Worm (Caenorhabditis elegans) whole organism, L1 larva: ENCODE data around the gene blos-7.

ENCODE experiments used
- C04F5.9 ChIP-seq: sonication (generic microtip); optimal IDR thresholded peaks from 2 replicates; lab custom pipeline; 2016; ENCODE audit warnings: missing genetic modification characterization, missing compliant biosample characterization
- C16A3.4 ChIP-seq: fragments of 150-350 bp; optimal IDR thresholded peaks from 2 replicates; lab custom pipeline; 2014; ENCODE audit warnings: missing biosample characterization, missing genetic modification characterization
- C34B4.2 ChIP-seq: sonication (generic microtip); optimal IDR thresholded peaks from 2 replicates; lab custom pipeline; 2017; ENCODE audit warnings: mild to moderate bottlenecking, missing genetic modification characterization, missing compliant biosample characterization
- Y116A8C.19 ChIP-seq: sonication (generic microtip); optimal IDR thresholded peaks from 2 replicates; lab custom pipeline; 2016; ENCODE audit warnings: missing compliant biosample characterization, missing genetic modification characterization, borderline replicate concordance
- aha-1 ChIP-seq: fragments of 150-350 bp; optimal IDR thresholded peaks from 2 replicates; lab custom pipeline; 2014; ENCODE audit warnings: missing biosample characterization, missing genetic modification characterization
- aly-2 ChIP-seq: fragments of 150-350 bp; optimal IDR thresholded peaks from 2 replicates; lab custom pipeline; 2014; ENCODE audit warnings: missing biosample characterization, missing genetic modification characterization
- blmp-1 ChIP-seq: fragments of 150-350 bp; optimal IDR thresholded peaks from 2 replicates; lab custom pipeline; 2014; ENCODE audit warnings: missing biosample characterization, missing genetic modification characterization
- ceh-63 ChIP-seq: fragments of 200-800 bp; sonication (Bioruptor generic); optimal IDR thresholded peaks from 2 replicates; lab custom pipeline; 2018; ENCODE audit warnings: mild to moderate bottlenecking, missing genetic modification characterization, missing compliant biosample characterization
- ceh-90 ChIP-seq: sonication (generic microtip); optimal IDR thresholded peaks from 2 replicates; lab custom pipeline; 2016; ENCODE audit warnings: missing genetic modification characterization, missing compliant biosample characterization
- ces-1 ChIP-seq: fragments of 150-350 bp; optimal IDR thresholded peaks from 2 replicates; lab custom pipeline; 2014; ENCODE audit warnings: missing biosample characterization, missing genetic modification reagents, missing genetic modification characterization
- dpl-1 ChIP-seq, 3 experiments: fragments of 150-350 bp in 2 of 3; sonication (generic microtip) in 1 of 3; optimal IDR thresholded peaks; 2 replicates each; lab custom pipeline; 2014 to 2017; ENCODE audit warnings: missing biosample characterization in 3 of 3, missing genetic modification characterization in 3 of 3, missing genetic modification reagents in 3 of 3
- efl-1 ChIP-seq, 4 experiments: fragments of 150-350 bp; optimal IDR thresholded peaks in 3 of 4; peaks in 1 of 4; 1 replicate in 1 of 4; 2 replicates in 3 of 4; lab custom pipeline; 2014; ENCODE audit warnings: missing biosample characterization in 2 of 4, missing genetic modification characterization in 2 of 4, missing genetic modification reagents in 2 of 4
- egl-27 ChIP-seq, 2 experiments: fragments of 150-350 bp in 1 of 2; sonication (generic microtip); optimal IDR thresholded peaks; 3 replicates each; lab custom pipeline; 2017 to 2018; ENCODE audit warnings: missing biosample characterization in 2 of 2, missing genetic modification characterization in 2 of 2, missing genetic modification reagents in 2 of 2
- elt-2 ChIP-seq: sonication (generic microtip); optimal IDR thresholded peaks from 2 replicates; lab custom pipeline; 2016; ENCODE audit warnings: missing genetic modification characterization, mild to moderate bottlenecking, inconsistent platforms, missing compliant biosample characterization, missing genetic modification reagents
- fkh-10 ChIP-seq: sonication (generic microtip); optimal IDR thresholded peaks from 2 replicates; lab custom pipeline; 2017; ENCODE audit warnings: missing biosample characterization, missing genetic modification reagents, missing genetic modification characterization
- fkh-4 ChIP-seq: sonication (generic microtip); optimal IDR thresholded peaks from 2 replicates; lab custom pipeline; 2016; ENCODE audit warnings: missing compliant biosample characterization, missing genetic modification characterization, borderline replicate concordance
- fos-1 ChIP-seq: fragments of 150-350 bp; optimal IDR thresholded peaks from 2 replicates; lab custom pipeline; 2014; ENCODE audit warnings: missing biosample characterization, missing genetic modification characterization
- hlh-4 ChIP-seq: sonication (generic microtip); optimal IDR thresholded peaks from 2 replicates; lab custom pipeline; 2016; ENCODE audit warnings: mild to moderate bottlenecking, missing genetic modification characterization, missing compliant biosample characterization
- jun-1 ChIP-seq: fragments of 150-350 bp; optimal IDR thresholded peaks from 2 replicates; lab custom pipeline; 2014; ENCODE audit warnings: missing biosample characterization, missing genetic modification reagents, missing genetic modification characterization
- lin-14 ChIP-seq: fragments of 200-800 bp; sonication (Bioruptor generic); optimal IDR thresholded peaks from 2 replicates; lab custom pipeline; 2018; ENCODE audit warnings: mild to moderate bottlenecking, missing genetic modification characterization, moderate library complexity, missing compliant biosample characterization
- lin-35 ChIP-seq, 2 experiments: fragments of 150-350 bp; optimal IDR thresholded peaks; 2 replicates each; lab custom pipeline; 2014; ENCODE audit warnings: missing biosample characterization in 2 of 2, missing genetic modification characterization in 2 of 2, missing genetic modification reagents in 2 of 2
- lir-3 ChIP-seq: sonication (generic microtip); optimal IDR thresholded peaks from 2 replicates; lab custom pipeline; 2016; ENCODE audit warnings: mild to moderate bottlenecking, missing genetic modification characterization, moderate library complexity, missing compliant biosample characterization; ENCODE audit not compliant: poor library complexity
- lsy-2 ChIP-seq, 2 experiments: fragments of 150-350 bp; optimal IDR thresholded peaks; 2 replicates each; lab custom pipeline; 2014; ENCODE audit warnings: missing biosample characterization in 2 of 2, missing genetic modification characterization in 2 of 2
- nhr-11 ChIP-seq: fragments of 150-350 bp; optimal IDR thresholded peaks from 2 replicates; lab custom pipeline; 2014; ENCODE audit warnings: missing biosample characterization, missing genetic modification characterization
- nhr-12 ChIP-seq: sonication (generic microtip); optimal IDR thresholded peaks from 2 replicates; lab custom pipeline; 2017; ENCODE audit warnings: missing biosample characterization, missing genetic modification characterization
- nhr-237 ChIP-seq: fragments of 150-350 bp; optimal IDR thresholded peaks from 2 replicates; lab custom pipeline; 2014; ENCODE audit warnings: missing biosample characterization, missing genetic modification characterization
- nhr-28 ChIP-seq: fragments of 150-350 bp; optimal IDR thresholded peaks from 2 replicates; lab custom pipeline; 2014; ENCODE audit warnings: missing biosample characterization, missing genetic modification characterization
- nhr-71 ChIP-seq: sonication (generic microtip); optimal IDR thresholded peaks from 2 replicates; lab custom pipeline; 2016; ENCODE audit warnings: mild to moderate bottlenecking, missing genetic modification characterization, moderate library complexity, missing compliant biosample characterization
- nhr-77 ChIP-seq: fragments of 150-350 bp; optimal IDR thresholded peaks from 2 replicates; lab custom pipeline; 2014; ENCODE audit warnings: missing biosample characterization, missing genetic modification characterization
- nhr-84 ChIP-seq: sonication (generic microtip); optimal IDR thresholded peaks from 2 replicates; lab custom pipeline; 2017; ENCODE audit warnings: missing biosample characterization, missing genetic modification characterization
- nhr-85 ChIP-seq: sonication (generic microtip); peaks from one replicate; lab custom pipeline; 2016; ENCODE audit warnings: missing genetic modification characterization, inconsistent platforms, missing compliant biosample characterization
- pax-3 ChIP-seq: fragments of 200-800 bp; sonication (Bioruptor generic); optimal IDR thresholded peaks from 2 replicates; lab custom pipeline; 2018; ENCODE audit warnings: mild to moderate bottlenecking, missing genetic modification characterization, moderate library complexity, missing compliant biosample characterization
- pqm-1 ChIP-seq: sonication (generic microtip); optimal IDR thresholded peaks from 3 replicates; lab custom pipeline; 2017; ENCODE audit warnings: missing biosample characterization, missing genetic modification characterization
- skn-1 ChIP-seq: fragments of 150-350 bp; optimal IDR thresholded peaks from 2 replicates; lab custom pipeline; 2014; ENCODE audit warnings: missing biosample characterization, missing genetic modification characterization
- snpc-4 ChIP-seq: fragments of 150-350 bp; optimal IDR thresholded peaks from 2 replicates; lab custom pipeline; 2014; ENCODE audit warnings: missing biosample characterization, missing genetic modification characterization
- snu-23 ChIP-seq: sonication (generic microtip); optimal IDR thresholded peaks from 2 replicates; lab custom pipeline; 2016; ENCODE audit warnings: missing genetic modification characterization, missing compliant biosample characterization
- sox-4 ChIP-seq: sonication (generic microtip); optimal IDR thresholded peaks from 2 replicates; lab custom pipeline; 2016; ENCODE audit warnings: missing genetic modification characterization, missing compliant biosample characterization
- sup-37 ChIP-seq: fragments of 200-800 bp; sonication (Bioruptor generic); optimal IDR thresholded peaks from 2 replicates; lab custom pipeline; 2018; ENCODE audit warnings: mild to moderate bottlenecking, missing genetic modification characterization, missing compliant biosample characterization
- unc-30 ChIP-seq: sonication (generic microtip); optimal IDR thresholded peaks from 2 replicates; lab custom pipeline; 2017; ENCODE audit warnings: missing biosample characterization, missing genetic modification characterization
- unc-62 ChIP-seq: fragments of 150-350 bp; optimal IDR thresholded peaks from 2 replicates; lab custom pipeline; 2014; ENCODE audit warnings: missing biosample characterization, missing genetic modification reagents, missing genetic modification characterization
- unc-98 ChIP-seq: fragments of 200-800 bp; sonication (Bioruptor generic); IDR thresholded peaks from 2 replicates; pipeline ENCODE4 v1.3.6; 2022; ENCODE audit warnings: missing genetic modification characterization, missing compliant biosample characterization
- vab-15 ChIP-seq: sonication (generic microtip); optimal IDR thresholded peaks from 2 replicates; lab custom pipeline; 2017; ENCODE audit warnings: missing genotype, mild to moderate bottlenecking, missing genetic modification characterization, missing compliant biosample characterization
- xbp-1 ChIP-seq: sonication (generic microtip); optimal IDR thresholded peaks from 2 replicates; lab custom pipeline; 2016; ENCODE audit warnings: missing genetic modification characterization, missing compliant biosample characterization
- zip-4 ChIP-seq: fragments of 200-800 bp; sonication (Bioruptor generic); optimal IDR thresholded peaks from 2 replicates; lab custom pipeline; 2018; ENCODE audit warnings: mild to moderate bottlenecking, missing genetic modification characterization, moderate library complexity, missing compliant biosample characterization
- ztf-11 ChIP-seq, 2 experiments: sonication (generic microtip); optimal IDR thresholded peaks; 2 replicates each; lab custom pipeline; 2016 to 2017; ENCODE audit warnings: missing genetic modification characterization in 2 of 2, missing biosample characterization in 1 of 2, missing compliant biosample characterization in 1 of 2

Gene blos-7

DNA sequence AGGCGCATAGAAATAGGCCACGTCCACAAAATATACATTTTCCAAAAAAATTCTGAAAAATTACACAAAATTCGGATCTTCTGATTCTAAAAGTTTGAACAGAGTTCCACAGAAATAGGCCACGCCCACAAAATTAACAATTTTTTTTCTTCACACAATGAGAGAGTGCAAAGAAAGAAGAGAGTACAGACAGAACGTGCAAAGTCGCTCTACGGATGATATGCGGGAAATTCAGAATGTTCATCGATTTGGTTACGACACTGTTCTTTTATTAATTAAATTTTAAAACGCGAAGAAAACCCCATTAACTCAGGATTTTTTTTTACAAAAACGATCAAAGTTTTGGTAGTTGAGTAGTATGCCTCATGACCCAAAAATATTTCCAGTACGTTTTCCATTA, 49.7 kb downstream of the blos-7 start:
- TF ChIP-seq nhr-85 (no peak), fos-1 (tag; lab: Kevin White, UChicago) (no peak), blmp-1 (tag; lab: Kevin White, UChicago) (peak; percentile 35), snu-23 (peak; percentile 10), lir-3 (tag; lab: Kevin White, UChicago) (no peak), snpc-4 (tag; lab: Kevin White, UChicago) (no peak), lsy-2 (tag; optimal IDR thresholded peaks at IDR 0.05; lab: Kevin White, UChicago) (peak; percentile 24 to 70), C16A3.4 (tag; lab: Kevin White, UChicago) (peak; percentile 1), xbp-1 (no peak), nhr-77 (no peak), skn-1 (tag; lab: Kevin White, UChicago) (no peak), jun-1 (no peak), nhr-237 (tag; lab: Kevin White, UChicago) (no peak), lin-14 (GFP tag; lab: Kevin White, UChicago) (no peak), unc-62 (GFP tag; lab: Kevin White, UChicago) (no peak), nhr-71 (tag; lab: Kevin White, UChicago) (no peak), nhr-84 (tag; lab: Kevin White, UChicago) (no peak), Y116A8C.19 (tag; lab: Kevin White, UChicago) (no peak), ces-1 (GFP tag; lab: Kevin White, UChicago) (no peak), aha-1 (tag; lab: Kevin White, UChicago) (no peak), dpl-1 (GFP tag; optimal IDR thresholded peaks at IDR 0.05; lab: Kevin White, UChicago) (peak; percentile 33 to 76 (median 61)), egl-27 (tag; optimal IDR thresholded peaks at IDR 0.05; lab: Kevin White, UChicago) (no peak), efl-1 (optimal IDR thresholded peaks at IDR 0.05; lab: Kevin White, UChicago) (peak; percentile 50 to 66), efl-1 (GFP tag; optimal IDR thresholded peaks at IDR 0.05 in 1 of 2; lab: Kevin White, UChicago) (peak; percentile 67 to 96), ztf-11 (tag; optimal IDR thresholded peaks at IDR 0.05; lab: Kevin White, UChicago) (no peak), zip-4 (no peak), fkh-4 (tag; lab: Kevin White, UChicago) (no peak), sox-4 (tag; lab: Kevin White, UChicago) (no peak), ceh-90 (tag; lab: Kevin White, UChicago) (no peak), C34B4.2 (tag; lab: Kevin White, UChicago) (no peak), aly-2 (tag; lab: Kevin White, UChicago) (no peak), nhr-28 (no peak), nhr-12 (tag; lab: Kevin White, UChicago) (no peak), ceh-63 (GFP tag; lab: Kevin White, UChicago) (no peak), hlh-4 (tag; lab: Kevin White, UChicago) (no peak), pqm-1 (tag; lab: Kevin White, UChicago) (no peak), fkh-10 (GFP tag; lab: Kevin White, UChicago) (no peak), lin-35 (GFP tag; optimal IDR thresholded peaks at IDR 0.05; lab: Kevin White, UChicago) (peak; percentile 16 to 78)

DNA sequence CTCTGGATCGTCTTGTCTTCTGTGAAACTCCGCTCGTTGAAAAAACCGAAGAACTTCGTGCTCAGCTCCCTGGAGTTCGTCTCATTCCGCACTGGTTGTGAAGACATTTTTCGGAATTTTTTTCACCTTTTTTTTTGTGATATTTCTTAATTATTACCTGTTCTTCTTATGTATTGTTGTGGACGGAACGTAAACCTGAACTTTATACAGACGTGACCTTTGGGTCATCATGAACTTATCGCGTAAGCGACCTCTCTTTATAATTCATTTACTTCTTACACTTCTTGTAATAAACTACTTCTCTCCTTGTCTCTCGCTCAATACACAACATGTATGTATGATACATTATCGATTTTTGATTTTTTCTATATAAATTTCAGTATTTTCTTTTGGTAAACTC, 50.5 kb downstream of the blos-7 start, which contains the start of gene M57.1:
Gene M57.1, plus strand, starts transcription at position 301 of the 400 bp plus-strand sequence.
- TF ChIP-seq C16A3.4 (tag; lab: Kevin White, UChicago), result no peak
- TF ChIP-seq nhr-84 (tag; lab: Kevin White, UChicago), result no peak
- TF ChIP-seq nhr-85, result no peak
- no peak for TF ChIP-seq nhr-11 (tag; lab: Kevin White, UChicago)
- no peak for TF ChIP-seq dpl-1 (GFP tag; optimal IDR thresholded peaks at IDR 0.05; lab: Kevin White, UChicago)
- no peak for TF ChIP-seq elt-2
- no peak for TF ChIP-seq fkh-10 (GFP tag; lab: Kevin White, UChicago)
- no peak for TF ChIP-seq vab-15 (tag; lab: Kevin White, UChicago)
- no peak for TF ChIP-seq nhr-71 (tag; lab: Kevin White, UChicago)
- TF ChIP-seq ztf-11 (tag; optimal IDR thresholded peaks at IDR 0.05; lab: Kevin White, UChicago), result no peak
- TF ChIP-seq unc-98, result no peak
- no peak for TF ChIP-seq pax-3 (tag; lab: Kevin White, UChicago)
- TF ChIP-seq sup-37 (GFP tag; lab: Kevin White, UChicago), result no peak
- TF ChIP-seq unc-30 (tag; lab: Kevin White, UChicago), result no peak
- no peak for TF ChIP-seq sox-4 (tag; lab: Kevin White, UChicago)
- no peak for TF ChIP-seq C04F5.9
